Worm (Caenorhabditis elegans): Measurements from ENCODE around the gene C15C7.4.

Gene C15C7.4

ce11 chrX:3126233-3126632, 19.1 kb upstream of the C15C7.4 start:
- TF ChIP-seq R02D3.7 (tag; optimal IDR thresholded peaks at IDR 0.05) (no peak), crh-2 (tag; optimal IDR thresholded peaks at IDR 0.05) (no peak), lin-39 (tag; optimal IDR thresholded peaks at IDR 0.05) (no peak), ztf-1 (GFP tag; conservative IDR thresholded peaks at IDR 0.05) (no peak), elt-3 (tag; optimal IDR thresholded peaks at IDR 0.05) (no peak), dmd-4 (tag; optimal IDR thresholded peaks at IDR 0.05) (no peak), zag-1 (tag; optimal IDR thresholded peaks at IDR 0.05) (no peak), nhr-237 (tag; optimal IDR thresholded peaks at IDR 0.05) (no peak), ztf-11 (tag; optimal IDR thresholded peaks at IDR 0.05) (no peak), ceh-16 (tag; optimal IDR thresholded peaks at IDR 0.05) (no peak), ceh-82 (tag; optimal IDR thresholded peaks at IDR 0.05) (no peak), skn-1 (tag; optimal IDR thresholded peaks at IDR 0.05) (no peak), aly-2 (tag; optimal IDR thresholded peaks at IDR 0.05) (no peak), lin-13 (GFP tag; optimal IDR thresholded peaks at IDR 0.05) (peak; percentile 10), nhr-6 (tag; optimal IDR thresholded peaks at IDR 0.05) (no peak), nhr-11 (tag; optimal IDR thresholded peaks at IDR 0.05) (no peak), unc-39 (tag; optimal IDR thresholded peaks at IDR 0.05) (no peak), F13H6.1 (tag; optimal IDR thresholded peaks at IDR 0.05) (peak; percentile 23), sma-3 (GFP tag; optimal IDR thresholded peaks at IDR 0.05) (no peak), ZK546.5 (tag; optimal IDR thresholded peaks at IDR 0.05) (no peak), nhr-10 (tag; optimal IDR thresholded peaks at IDR 0.05) (no peak), unc-55 (GFP tag; optimal IDR thresholded peaks at IDR 0.05) (peak; percentile 20), lsy-2 (tag; optimal IDR thresholded peaks at IDR 0.05) (peak in 1 of 2 experiments; percentile 41), nhr-12 (tag; optimal IDR thresholded peaks at IDR 0.05) (no peak), ama-1 (optimal IDR thresholded peaks at IDR 0.05) (no peak), Y55F3AM.14 (GFP tag; optimal IDR thresholded peaks at IDR 0.05) (peak; percentile 42), C34F6.9 (tag; optimal IDR thresholded peaks at IDR 0.05) (peak; percentile 62), alr-1 (tag; optimal IDR thresholded peaks at IDR 0.05) (no peak), lin-11 (tag; optimal IDR thresholded peaks at IDR 0.05) (no peak), nhr-23 (tag; optimal IDR thresholded peaks at IDR 0.05) (no peak), mdl-1 (tag; optimal IDR thresholded peaks at IDR 0.05) (no peak), sem-4 (tag; optimal IDR thresholded peaks at IDR 0.05) (no peak), sma-9 (GFP tag; optimal IDR thresholded peaks at IDR 0.05) (no peak), sma-9 (tag; optimal IDR thresholded peaks at IDR 0.05) (no peak), egl-27 (tag; optimal IDR thresholded peaks at IDR 0.05) (no peak), snpc-4 (tag; optimal IDR thresholded peaks at IDR 0.05) (no peak), nhr-25 (tag; optimal IDR thresholded peaks at IDR 0.05) (no peak), fos-1 (tag; optimal IDR thresholded peaks at IDR 0.05) (no peak), mab-5 (tag; optimal IDR thresholded peaks at IDR 0.05) (peak; percentile 0), unc-62 (GFP tag; optimal IDR thresholded peaks at IDR 0.05) (no peak), nhr-77 (tag; optimal IDR thresholded peaks at IDR 0.05) (no peak), mbf-1 (tag; optimal IDR thresholded peaks at IDR 0.05) (no peak), peb-1 (tag; optimal IDR thresholded peaks at IDR 0.05) (no peak), blmp-1 (tag; optimal IDR thresholded peaks at IDR 0.05; ENCODE audit: insufficient read depth) (no peak), nhr-21 (tag; optimal IDR thresholded peaks at IDR 0.05) (no peak), elt-1 (tag; optimal IDR thresholded peaks at IDR 0.05) (no peak), gmeb-1 (tag; optimal IDR thresholded peaks at IDR 0.05) (no peak), ztf-4 (tag; optimal IDR thresholded peaks at IDR 0.05) (no peak), nhr-129 (tag; optimal IDR thresholded peaks at IDR 0.05) (peak; percentile 2)

- TF ChIP-seq sma-3 (GFP tag; optimal IDR thresholded peaks at IDR 0.05) (no peak), gmeb-1 (tag; optimal IDR thresholded peaks at IDR 0.05) (no peak), ceh-82 (tag; optimal IDR thresholded peaks at IDR 0.05) (no peak), nhr-23 (tag; optimal IDR thresholded peaks at IDR 0.05) (no peak), skn-1 (tag; optimal IDR thresholded peaks at IDR 0.05) (no peak), R02D3.7 (tag; optimal IDR thresholded peaks at IDR 0.05) (no peak), lin-39 (tag; optimal IDR thresholded peaks at IDR 0.05) (no peak), zag-1 (tag; optimal IDR thresholded peaks at IDR 0.05) (no peak), mab-5 (tag; optimal IDR thresholded peaks at IDR 0.05) (no peak), aly-2 (tag; optimal IDR thresholded peaks at IDR 0.05) (no peak), egl-27 (tag; optimal IDR thresholded peaks at IDR 0.05) (no peak), unc-39 (tag; optimal IDR thresholded peaks at IDR 0.05) (no peak), lin-11 (tag; optimal IDR thresholded peaks at IDR 0.05) (no peak)
Observed at ce11 chrX:3126979-3127378, 18.4 kb upstream of the C15C7.4 start, which contains the start of gene spc-1. Gene spc-1 (minus strand): TSS chrX:3127079.

Data from whole organism, L2 larva.